Worm (Caenorhabditis elegans): ENCODE data around the gene nhr-9.

Gene nhr-9

DNA sequence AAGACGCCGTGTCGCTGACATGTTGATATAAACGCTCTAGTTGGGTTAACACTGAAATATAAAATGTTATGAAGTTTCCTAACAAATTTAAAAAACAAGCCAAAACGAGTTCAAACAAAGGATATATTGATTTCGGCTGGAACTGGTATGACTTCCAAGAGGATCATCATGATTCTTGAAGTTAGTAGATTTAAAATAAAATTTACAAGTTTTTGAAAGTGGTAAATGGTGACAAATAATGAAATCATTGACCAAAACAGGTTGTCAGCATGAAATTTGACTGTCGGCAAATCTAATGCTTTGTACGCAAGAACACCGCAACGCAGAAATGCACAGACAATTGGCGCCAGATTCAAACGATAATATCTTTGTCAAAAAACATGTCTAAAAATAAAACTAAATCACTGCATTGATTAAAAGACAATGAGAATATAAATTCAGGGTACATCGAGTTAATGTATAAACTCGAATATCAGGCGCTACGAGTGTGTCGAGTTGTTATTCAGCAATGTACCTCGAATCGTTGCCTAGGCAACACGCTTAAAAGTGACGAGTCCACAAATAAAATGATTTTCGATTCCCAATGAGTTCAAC lies 26.6 kb upstream of the nhr-9 start, which contains the start of the genes ubc-18 and R01H2.8:
Gene ubc-18, minus strand, starts transcription at position 51 of the 594 bp plus-strand sequence.
Gene R01H2.8, plus strand, starts transcription at position 544 of the 594 bp plus-strand sequence.
- TF ChIP-seq ztf-11 (tag; optimal IDR thresholded peaks at IDR 0.05) (no peak), ceh-43 (GFP tag; optimal IDR thresholded peaks at IDR 0.05) (no peak), mep-1 (tag; optimal IDR thresholded peaks at IDR 0.05) (peak; percentile 5), zip-8 (tag; optimal IDR thresholded peaks at IDR 0.05) (no peak), lsy-2 (tag; optimal IDR thresholded peaks at IDR 0.05) (peak; percentile 18), snpc-4 (tag; optimal IDR thresholded peaks at IDR 0.05) (no peak), ces-1 (GFP tag; optimal IDR thresholded peaks at IDR 0.05) (no peak), flh-1 (GFP tag; optimal IDR thresholded peaks at IDR 0.05) (no peak), elt-1 (tag; optimal IDR thresholded peaks at IDR 0.05; ENCODE audit: borderline replicate concordance, insufficient read depth) (no peak), nhr-237 (tag; optimal IDR thresholded peaks at IDR 0.05) (peak; percentile 42), elt-3 (tag; optimal IDR thresholded peaks at IDR 0.05) (no peak), unc-120 (tag; optimal IDR thresholded peaks at IDR 0.05; ENCODE audit: poor library complexity, severe bottlenecking) (peak; percentile 80), lin-13 (tag; optimal IDR thresholded peaks at IDR 0.05) (no peak), hlh-1 (tag; optimal IDR thresholded peaks at IDR 0.05) (no peak)

DNA sequence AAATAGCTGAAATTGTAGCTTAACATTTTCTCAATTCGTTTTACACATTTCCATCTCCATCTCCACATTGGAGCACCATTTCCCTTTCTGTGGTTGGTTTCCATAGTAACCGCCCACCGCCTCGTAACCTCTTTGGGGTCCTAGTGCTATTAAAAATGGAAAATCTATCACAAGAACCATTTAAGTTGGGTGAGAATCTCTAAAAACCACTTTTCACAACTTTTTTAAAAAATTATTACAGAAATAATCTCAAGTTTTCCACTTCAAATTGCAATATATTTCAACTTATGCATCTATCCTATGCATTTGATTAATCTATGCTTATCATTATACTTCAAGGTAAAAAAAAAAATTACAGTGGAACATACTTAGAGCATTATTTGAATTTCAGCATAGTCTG lies 25.3 kb upstream of the nhr-9 start, which contains the start of gene tmem-17:
Gene tmem-17, plus strand, starts transcription at position 301 of the 400 bp plus-strand sequence.
- TF ChIP-seq elt-3 (tag; optimal IDR thresholded peaks at IDR 0.05) (no peak), blmp-1 (tag; optimal IDR thresholded peaks at IDR 0.05) (no peak), hlh-1 (tag; optimal IDR thresholded peaks at IDR 0.05) (no peak), mep-1 (tag; optimal IDR thresholded peaks at IDR 0.05) (no peak), drap-1 (GFP tag; optimal IDR thresholded peaks at IDR 0.05) (no peak)

DNA sequence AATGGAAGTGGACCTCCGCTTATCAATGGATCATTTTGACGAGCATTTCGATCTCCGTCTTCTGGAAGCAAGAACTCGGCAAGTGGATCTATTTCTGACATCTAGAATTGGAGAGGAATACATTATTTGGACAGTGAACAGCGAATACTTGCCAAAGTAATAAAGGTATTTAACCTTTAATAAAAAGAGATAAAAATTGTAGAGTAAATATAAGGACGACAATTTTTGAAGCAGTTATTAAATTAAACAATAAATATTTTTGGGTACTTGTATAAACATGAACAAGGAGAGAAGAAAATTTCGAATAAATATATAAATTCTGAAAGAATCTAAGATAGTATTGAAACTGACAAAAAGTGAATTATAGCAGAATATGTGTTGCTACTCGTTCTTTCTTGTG lies 22.8 kb upstream of the nhr-9 start, which contains the start of gene lin-37:
Gene lin-37, minus strand, starts transcription at position 101 of the 400 bp plus-strand sequence.
- TF ChIP-seq hlh-1 (tag; optimal IDR thresholded peaks at IDR 0.05) (no peak), unc-62 (GFP tag; optimal IDR thresholded peaks at IDR 0.05) (no peak), pha-4 (tag; optimal IDR thresholded peaks at IDR 0.05) (no peak), mab-5 (tag; optimal IDR thresholded peaks at IDR 0.05) (no peak), ces-1 (GFP tag; optimal IDR thresholded peaks at IDR 0.05) (no peak), unc-120 (tag; optimal IDR thresholded peaks at IDR 0.05; ENCODE audit: poor library complexity, severe bottlenecking) (no peak), cnd-1 (tag; optimal IDR thresholded peaks at IDR 0.05) (no peak), nhr-76 (tag; optimal IDR thresholded peaks at IDR 0.05) (no peak)

DNA sequence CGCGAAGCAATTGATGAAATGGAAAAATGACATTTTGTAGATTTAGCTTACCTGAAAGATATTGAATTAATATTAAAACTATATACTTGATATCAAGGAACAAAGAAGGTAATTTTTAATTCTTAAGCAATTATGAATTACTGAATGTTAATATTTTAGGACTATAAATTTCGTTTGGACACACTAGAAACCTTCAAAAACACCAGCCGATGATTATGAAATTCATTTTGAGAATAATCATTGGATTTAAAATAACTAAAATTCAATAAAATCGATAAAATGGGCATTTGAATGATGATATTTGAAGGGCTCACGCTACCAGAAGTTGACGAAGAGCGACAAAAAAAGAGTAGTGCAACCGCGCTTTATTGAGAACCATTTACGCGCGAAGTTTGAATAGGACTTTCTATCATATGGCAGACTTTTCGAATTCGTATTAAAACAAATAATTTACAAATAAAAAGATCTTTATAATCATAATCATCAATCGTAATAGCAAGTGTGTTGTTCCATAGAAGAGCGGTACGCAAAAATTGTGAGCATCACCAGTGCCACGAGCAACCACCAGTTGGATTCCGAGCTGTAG lies 21.4 kb upstream of the nhr-9 start, which contains the start of gene ZK418.5:
Gene ZK418.5, minus strand, starts transcription at position 51 of the 586 bp plus-strand sequence.
- TF ChIP-seq flh-1 (GFP tag; optimal IDR thresholded peaks at IDR 0.05) (no peak), mep-1 (tag; optimal IDR thresholded peaks at IDR 0.05) (peak; percentile 32), lsy-2 (tag; optimal IDR thresholded peaks at IDR 0.05) (peak; percentile 48), ceh-39 (tag; optimal IDR thresholded peaks at IDR 0.05) (peak; percentile 22), unc-62 (GFP tag; optimal IDR thresholded peaks at IDR 0.05) (no peak), nhr-28 (tag; optimal IDR thresholded peaks at IDR 0.05) (no peak)

DNA sequence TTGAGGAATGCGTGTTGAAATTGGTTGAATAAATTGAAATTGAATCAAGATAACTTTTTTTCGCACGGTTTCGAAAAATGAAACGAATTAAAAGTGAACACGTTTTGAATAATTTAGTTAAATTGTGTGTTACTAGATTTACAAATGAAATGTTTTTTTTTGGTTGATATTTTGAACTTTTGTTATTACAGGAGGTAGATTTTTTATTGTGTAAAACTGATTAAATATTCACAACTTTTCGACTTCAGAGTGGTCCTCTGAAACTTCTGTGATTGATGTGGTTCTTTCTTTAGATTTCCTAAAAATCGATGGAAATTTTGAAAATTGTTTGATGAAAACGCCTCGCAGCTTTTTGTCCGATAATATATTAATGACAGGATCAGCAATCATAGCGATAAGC lies 18.9 kb upstream of the nhr-9 start, which contains the start of gene ZK418.13:
Gene ZK418.13, minus strand, starts transcription at position 101 of the 400 bp plus-strand sequence.
- TF ChIP-seq snpc-4 (tag; optimal IDR thresholded peaks at IDR 0.05) (no peak), ceh-43 (GFP tag; optimal IDR thresholded peaks at IDR 0.05) (no peak), zip-8 (tag; optimal IDR thresholded peaks at IDR 0.05) (no peak), pha-4 (tag; optimal IDR thresholded peaks at IDR 0.05) (no peak), sptf-1 (tag; optimal IDR thresholded peaks at IDR 0.05) (no peak), hlh-1 (tag; optimal IDR thresholded peaks at IDR 0.05) (no peak), blmp-1 (tag; optimal IDR thresholded peaks at IDR 0.05) (no peak), ztf-11 (tag; optimal IDR thresholded peaks at IDR 0.05) (no peak), ceh-83 (GFP tag; optimal IDR thresholded peaks at IDR 0.05) (no peak), mep-1 (tag; optimal IDR thresholded peaks at IDR 0.05) (no peak), unc-120 (tag; optimal IDR thresholded peaks at IDR 0.05; ENCODE audit: poor library complexity, severe bottlenecking) (no peak), ceh-39 (tag; optimal IDR thresholded peaks at IDR 0.05) (no peak), lsy-2 (tag; optimal IDR thresholded peaks at IDR 0.05) (no peak), nhr-2 (tag; optimal IDR thresholded peaks at IDR 0.05) (no peak), nhr-76 (tag; optimal IDR thresholded peaks at IDR 0.05) (no peak), mab-5 (tag; optimal IDR thresholded peaks at IDR 0.05) (no peak)

DNA sequence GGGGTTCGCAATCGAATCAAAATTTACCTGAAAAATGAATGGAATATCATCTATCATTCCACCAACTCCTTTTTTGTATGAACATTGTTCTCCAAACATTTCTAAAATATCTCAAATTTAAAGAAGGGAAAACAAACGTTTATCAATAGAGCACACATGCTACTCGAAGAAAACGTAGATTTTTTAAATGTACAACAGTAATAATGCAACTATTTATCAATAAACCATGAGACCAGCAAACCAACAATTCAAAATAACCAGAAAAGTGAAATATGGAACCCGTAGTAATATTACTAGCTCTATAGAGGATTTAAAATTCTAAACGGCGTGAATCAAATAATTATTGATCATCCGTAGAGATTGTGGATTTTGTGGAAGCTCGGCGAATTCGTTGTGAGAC lies 16.5 kb upstream of the nhr-9 start, which contains the start of gene ZK418.6:
Gene ZK418.6, minus strand, starts transcription at position 101 of the 400 bp plus-strand sequence.
- TF ChIP-seq ceh-39 (tag; optimal IDR thresholded peaks at IDR 0.05) (no peak), hlh-1 (tag; optimal IDR thresholded peaks at IDR 0.05) (no peak), unc-120 (tag; optimal IDR thresholded peaks at IDR 0.05; ENCODE audit: poor library complexity, severe bottlenecking) (no peak), zip-8 (tag; optimal IDR thresholded peaks at IDR 0.05) (no peak), nhr-28 (tag; optimal IDR thresholded peaks at IDR 0.05) (no peak), nhr-76 (tag; optimal IDR thresholded peaks at IDR 0.05) (no peak), nhr-2 (tag; optimal IDR thresholded peaks at IDR 0.05) (no peak), cnd-1 (tag; optimal IDR thresholded peaks at IDR 0.05) (no peak), nhr-237 (tag; optimal IDR thresholded peaks at IDR 0.05) (no peak), ztf-11 (tag; optimal IDR thresholded peaks at IDR 0.05) (no peak), lsy-2 (tag; optimal IDR thresholded peaks at IDR 0.05) (no peak), elt-1 (tag; optimal IDR thresholded peaks at IDR 0.05; ENCODE audit: borderline replicate concordance, insufficient read depth) (no peak)
